Fruit fly (Drosophila melanogaster): ENCODE measurements around the gene CG31697.
A peak's percentile ranks its signal among the peaks of the same experiment; 100 is the strongest.

The CG31697 gene

dm6 chr2L:19517154-19517814, 18.0 kb upstream of the CG31697 start, which contains the start of gene Hasp (continued):
- TF ChIP-seq H2.0 (GFP tag; IDR thresholded peaks at IDR 0.05), result 0 out of 2 replicates have a peak, but pooled peaks have one; percentile 19
- TF ChIP-seq CG7357 (GFP tag; IDR thresholded peaks at IDR 0.05), result no peak
- TF ChIP-seq btn (GFP tag; optimal IDR thresholded peaks at IDR 0.05), result no peak
- no peak for TF ChIP-seq Oaz (GFP tag; IDR thresholded peaks at IDR 0.05)
- peak; percentile 10 for TF ChIP-seq Nf-YB (GFP tag; optimal IDR thresholded peaks at IDR 0.05)
- no peak for TF ChIP-seq scrt (GFP tag; optimal IDR thresholded peaks at IDR 0.05)
- TF ChIP-seq CG1647 (GFP tag; optimal IDR thresholded peaks at IDR 0.05), result peak; percentile 7
- peak; percentile 71; the same call in 2 of the 3 replicates for TF ChIP-seq ci (GFP tag; IDR thresholded peaks at IDR 0.05)
- TF ChIP-seq CG3163 (GFP tag; optimal IDR thresholded peaks at IDR 0.05), result no peak
- no peak for TF ChIP-seq Hand (GFP tag; optimal IDR thresholded peaks at IDR 0.05)
- TF ChIP-seq stc (GFP tag; IDR thresholded peaks at IDR 0.05), result peak; percentile 51; the same call in 1 of the 2 replicates
- peak; percentile 46 for TF ChIP-seq CG12942 (GFP tag; optimal IDR thresholded peaks at IDR 0.05)
- TF ChIP-seq br (optimal IDR thresholded peaks at IDR 0.05), result no peak
- no peak for TF ChIP-seq CG11560 (tag; IDR thresholded peaks at IDR 0.05)
- peak; percentile 62 for TF ChIP-seq Dref (GFP tag; IDR thresholded peaks at IDR 0.05)
- TF ChIP-seq CG9876 (GFP tag; optimal IDR thresholded peaks at IDR 0.05), result no peak
- peak; percentile 53; the same call in 1 of the 2 replicates for TF ChIP-seq amos (GFP tag; IDR thresholded peaks at IDR 0.05; ENCODE audit: partially characterized antibody)
- 0 out of 2 replicates have a peak, but pooled peaks have one; percentile 23 for TF ChIP-seq ssp (GFP tag; IDR thresholded peaks at IDR 0.05)
- no peak for TF ChIP-seq tap (tag; optimal IDR thresholded peaks at IDR 0.05)
- no peak for TF ChIP-seq mam (GFP tag; optimal IDR thresholded peaks at IDR 0.05)
- TF ChIP-seq Antp (GFP tag; optimal IDR thresholded peaks at IDR 0.05), result no peak
- no peak for TF ChIP-seq CG16779 (GFP tag; IDR thresholded peaks at IDR 0.05)
- TF ChIP-seq E2f1 (GFP tag; IDR thresholded peaks at IDR 0.05), result no peak
- TF ChIP-seq HmgZ (tag; optimal IDR thresholded peaks at IDR 0.05), result peak; percentile 18
- peak; percentile 39 for TF ChIP-seq CG2120 (GFP tag; optimal IDR thresholded peaks at IDR 0.05)
- TF ChIP-seq Gsc (GFP tag; IDR thresholded peaks at IDR 0.05), result no peak
- TF ChIP-seq CG5245 (GFP tag; optimal IDR thresholded peaks at IDR 0.05), result peak; percentile 24
- no peak for TF ChIP-seq Atf3 (GFP tag; optimal IDR thresholded peaks at IDR 0.05)
- TF ChIP-seq odd (GFP tag; optimal IDR thresholded peaks at IDR 0.05), result no peak
- no peak for TF ChIP-seq wdn (GFP tag; IDR thresholded peaks at IDR 0.05)
- no peak for TF ChIP-seq CG8765 (GFP tag; IDR thresholded peaks at IDR 0.05)
- TF ChIP-seq hbn (GFP tag; IDR thresholded peaks at IDR 0.05; ENCODE audit: partially characterized antibody), result peak; percentile 53; the same call in 1 of the 2 replicates
- peak; percentile 81 for TF ChIP-seq Med (GFP tag)
- peak; percentile 89 for TF ChIP-seq hb (GFP tag; IDR thresholded peaks at IDR 0.05; ENCODE audit: partially characterized antibody)
- TF ChIP-seq CG1832 (GFP tag; optimal IDR thresholded peaks at IDR 0.05), result no peak
- TF ChIP-seq CG1603 (tag; optimal IDR thresholded peaks at IDR 0.05), result peak; percentile 37
- peak; percentile 48; the same call in 1 of the 3 replicates for TF ChIP-seq CG11695 (GFP tag; IDR thresholded peaks at IDR 0.05)
- peak; percentile 39; the same call in 1 of the 2 replicates for TF ChIP-seq CG6689 (GFP tag; IDR thresholded peaks at IDR 0.05)
- TF ChIP-seq Rfx (GFP tag; IDR thresholded peaks at IDR 0.05), result peak; percentile 67
- TF ChIP-seq pzg (GFP tag; optimal IDR thresholded peaks at IDR 0.05), result peak; percentile 16
- TF ChIP-seq disco-r (GFP tag; optimal IDR thresholded peaks at IDR 0.05), result no peak
- no peak for TF ChIP-seq Taf1 (GFP tag; IDR thresholded peaks at IDR 0.05)
- no peak for TF ChIP-seq en (GFP tag; optimal IDR thresholded peaks at IDR 0.05)
- peak; percentile 29 for TF ChIP-seq cwo (GFP tag; optimal IDR thresholded peaks at IDR 0.05)
- TF ChIP-seq Xbp1 (GFP tag; optimal IDR thresholded peaks at IDR 0.05), result peak; percentile 52
- TF ChIP-seq E2f2 (GFP tag; IDR thresholded peaks at IDR 0.05), result peak; percentile 33
- TF ChIP-seq Xrp1 (GFP tag; IDR thresholded peaks at IDR 0.05), result peak; percentile 67
- no peak for TF ChIP-seq rib (GFP tag; IDR thresholded peaks at IDR 0.05)
- peak; percentile 16 for TF ChIP-seq trh (GFP tag; optimal IDR thresholded peaks at IDR 0.05)
- no peak for TF ChIP-seq Lhr (GFP tag; optimal IDR thresholded peaks at IDR 0.05)
- peak; percentile 49 for TF ChIP-seq ems (GFP tag; optimal IDR thresholded peaks at IDR 0.05)

Measured in whole organism, embryonic.